Fruit fly (Drosophila melanogaster) whole organism, pupa: ENCODE results near the gene CG6443.

Experiments used
- CG10348 ChIP-seq: fragments of 200-800 bp; sonication (Bioruptor generic); IDR thresholded peaks from 2 replicates; pipeline ENCODE4 v1.3.6; 2022; ENCODE audit warnings: missing biosample characterization, missing genetic modification characterization
- CG13204 ChIP-seq: fragments of 200-800 bp; sonication (Bioruptor generic); optimal IDR thresholded peaks from 2 replicates; lab custom pipeline; 2018; ENCODE audit warnings: missing biosample characterization, mild to moderate bottlenecking, missing genetic modification characterization, moderate library complexity
- CG15710 ChIP-seq: fragments of 200-800 bp; sonication (Bioruptor generic); optimal IDR thresholded peaks from 2 replicates; lab custom pipeline; 2018; ENCODE audit warnings: missing biosample characterization, mild to moderate bottlenecking, missing genetic modification characterization, moderate library complexity
- CG17806 ChIP-seq: fragments of 200-800 bp; sonication (Bioruptor generic); optimal IDR thresholded peaks from 2 replicates; lab custom pipeline; 2018; ENCODE audit warnings: missing biosample characterization, mild to moderate bottlenecking, missing genetic modification characterization, moderate library complexity
- CG34367 ChIP-seq: fragments of 200-800 bp; sonication (Bioruptor generic); optimal IDR thresholded peaks from 2 replicates; lab custom pipeline; 2018; ENCODE audit warnings: missing biosample characterization, mild to moderate bottlenecking, missing genetic modification characterization
- CG4496 ChIP-seq: fragments of 200-800 bp; sonication (Bioruptor generic); IDR thresholded peaks from 3 replicates; pipeline ENCODE4 v1.3.6; 2022; ENCODE audit warnings: missing biosample characterization, missing genetic modification characterization
- CG9948 ChIP-seq: fragments of 200-800 bp; sonication (Bioruptor generic); optimal IDR thresholded peaks from 2 replicates; lab custom pipeline; 2018; ENCODE audit warnings: missing biosample characterization, mild to moderate bottlenecking, missing genetic modification characterization, moderate library complexity
- Ets98B ChIP-seq: fragments of 200-800 bp; sonication (Bioruptor generic); IDR thresholded peaks from 2 replicates; pipeline ENCODE4 v1.3.6; 2022; ENCODE audit warnings: missing biosample characterization, missing genetic modification characterization
- Pif1A ChIP-seq: fragments of 200-800 bp; sonication (Bioruptor generic); optimal IDR thresholded peaks from 3 replicates; lab custom pipeline; 2016; ENCODE audit warnings: missing biosample characterization, missing genetic modification characterization
- gl ChIP-seq: fragments of 200-800 bp; sonication (Bioruptor generic); optimal IDR thresholded peaks from 2 replicates; lab custom pipeline; 2018; ENCODE audit warnings: missing biosample characterization, mild to moderate bottlenecking, missing genetic modification characterization
- rn ChIP-seq: fragments of 200-800 bp; sonication (Bioruptor generic); IDR thresholded peaks from 2 replicates; pipeline ENCODE4 v1.3.6; 2022; ENCODE audit warnings: missing biosample characterization, missing genetic modification characterization

- no peak for TF ChIP-seq CG10348
- no peak for TF ChIP-seq CG34367
- TF ChIP-seq Ets98B (GFP tag; lab: Robert Waterston, UW): no peak
- no peak for TF ChIP-seq CG13204 (GFP tag; lab: Kevin White, UChicago)
- TF ChIP-seq Pif1A (GFP tag; lab: Kevin White, UChicago): no peak
- TF ChIP-seq CG17806 (tag; lab: Kevin White, UChicago): no peak
- no peak for TF ChIP-seq rn (GFP tag; lab: Robert Waterston, UW)
- TF ChIP-seq CG15710 (tag; lab: Kevin White, UChicago): no peak
- TF ChIP-seq CG4496 (GFP tag; lab: Robert Waterston, UW): no peak
- TF ChIP-seq CG9948 (tag; lab: Kevin White, UChicago): no peak
- TF ChIP-seq gl (tag; lab: Kevin White, UChicago): no peak
Observed at dm6 chr2L:10681602-10682001, 47.2 kb upstream of the CG6443 start, which contains the start of gene CG17107.
